Worm (Caenorhabditis elegans): ENCODE results near the gene F35F10.7.

ce11 chrV:3287330-3287729 lies at the start of gene F35F10.7:
- TF ChIP-seq eor-1 (tag; optimal IDR thresholded peaks at IDR 0.05): no peak
- TF ChIP-seq snpc-4 (tag; optimal IDR thresholded peaks at IDR 0.05): no peak
- no peak for TF ChIP-seq unc-62 (GFP tag; optimal IDR thresholded peaks at IDR 0.05)
- no peak for TF ChIP-seq ztf-4 (tag; optimal IDR thresholded peaks at IDR 0.05)
- TF ChIP-seq lin-39 (tag; optimal IDR thresholded peaks at IDR 0.05): no peak
- no peak for TF ChIP-seq zag-1 (tag; optimal IDR thresholded peaks at IDR 0.05)
- no peak for TF ChIP-seq pha-4 (tag; optimal IDR thresholded peaks at IDR 0.05)
- no peak for TF ChIP-seq lin-15B (tag; optimal IDR thresholded peaks at IDR 0.05)
- no peak for TF ChIP-seq egl-27 (tag; optimal IDR thresholded peaks at IDR 0.05)
- TF ChIP-seq mdl-1 (tag; optimal IDR thresholded peaks at IDR 0.05): no peak
